Worm (Caenorhabditis elegans): Measurements from ENCODE around the gene famp-1.

famp-1 gene

ce11 chrIV:2275545-2275944, 12.1 kb upstream of the famp-1 start, which contains the start of gene M70.5:
Gene M70.5, minus strand, starts transcription at chrIV:2275622.
- TF ChIP-seq mcd-1 (GFP tag; IDR thresholded peaks at IDR 0.05) (peak; percentile 53; the same call in 1 of the 2 replicates), lin-54 (GFP tag; optimal IDR thresholded peaks at IDR 0.05) (peak; percentile 61), F33H1.4 (GFP tag; IDR thresholded peaks at IDR 0.05) (peak; percentile 62)

- TF ChIP-seq let-526 (GFP tag; IDR thresholded peaks at IDR 0.05) (no peak), ceh-79 (tag; optimal IDR thresholded peaks at IDR 0.05) (no peak)
These were observed 9.9 kb downstream of the famp-1 start for ce11 chrIV:2253392-2254048.

DNA sequence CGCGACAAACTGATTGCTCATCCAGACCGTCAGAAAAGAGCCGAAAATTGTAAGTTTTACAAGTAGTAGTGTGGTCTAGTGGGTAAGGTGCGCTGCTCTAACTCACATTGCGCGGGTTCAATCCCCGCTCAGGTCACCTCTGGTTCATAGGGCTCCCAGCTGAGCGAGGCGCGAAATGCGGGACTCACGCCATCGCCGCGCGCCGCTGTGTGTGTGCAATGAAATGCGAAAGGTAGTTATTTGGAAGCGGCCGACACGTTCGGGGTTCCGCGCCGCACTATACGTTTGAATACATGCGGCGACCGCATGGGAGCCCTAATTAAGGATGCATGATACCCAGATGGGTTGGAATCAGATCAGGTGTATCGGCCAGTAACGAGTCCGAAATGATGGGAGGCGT, 17.3 kb downstream of the famp-1 start:
- TF ChIP-seq rpc-1 (optimal IDR thresholded peaks at IDR 0.05) (no peak), rpc-1 (tag; optimal IDR thresholded peaks at IDR 0.05) (peak; percentile 40), nhr-27 (tag; optimal IDR thresholded peaks at IDR 0.05) (no peak), snpc-4 (GFP tag; optimal IDR thresholded peaks at IDR 0.05) (no peak), snpc-4 (tag; optimal IDR thresholded peaks at IDR 0.05) (peak in 2 of 4 experiments; percentile 72 to 88), aptf-2 (GFP tag; conservative IDR thresholded peaks at IDR 0.05) (0 out of 2 replicates have a peak, but pooled peaks have one; percentile 40), F23B12.7 (tag; optimal IDR thresholded peaks at IDR 0.05; ENCODE audit: insufficient read depth) (no peak), cebp-2 (GFP tag; IDR thresholded peaks at IDR 0.05) (peak; percentile 43; the same call in 1 of the 2 replicates), lir-1 (GFP tag; conservative IDR thresholded peaks at IDR 0.05) (no peak), xnd-1 (tag; optimal IDR thresholded peaks at IDR 0.05) (no peak), snpc-1.1 (tag; optimal IDR thresholded peaks at IDR 0.05; ENCODE audit: insufficient read depth) (peak; percentile 69), ceh-40 (GFP tag; IDR thresholded peaks at IDR 0.05) (no peak), bed-1 (GFP tag; IDR thresholded peaks at IDR 0.05) (no peak), nhr-179 (tag; optimal IDR thresholded peaks at IDR 0.05) (no peak), F55B11.4 (tag; optimal IDR thresholded peaks at IDR 0.05; ENCODE audit: borderline replicate concordance, insufficient read depth) (no peak), nhr-90 (tag; optimal IDR thresholded peaks at IDR 0.05) (no peak), ekl-4 (GFP tag; IDR thresholded peaks at IDR 0.05) (no peak), ceh-100 (GFP tag; IDR thresholded peaks at IDR 0.05) (no peak), Y53F4B.3 (GFP tag; IDR thresholded peaks at IDR 0.05) (no peak), madf-3 (GFP tag; IDR thresholded peaks at IDR 0.05) (no peak), lsl-1 (GFP tag; optimal IDR thresholded peaks at IDR 0.05) (peak; percentile 23), B0261.1 (tag; optimal IDR thresholded peaks at IDR 0.05) (no peak), hmg-1.2 (GFP tag; IDR thresholded peaks at IDR 0.05) (peak; percentile 52; the same call in 1 of the 2 replicates), lin-26 (GFP tag; IDR thresholded peaks at IDR 0.05) (no peak), zfh-2 (GFP tag; conservative IDR thresholded peaks at IDR 0.05) (peak; percentile 80), pbrm-1 (GFP tag; IDR thresholded peaks at IDR 0.05) (no peak), F39B2.1 (GFP tag; IDR thresholded peaks at IDR 0.05) (no peak), chd-7 (tag; optimal IDR thresholded peaks at IDR 0.05) (no peak), efl-1 (GFP tag; optimal IDR thresholded peaks at IDR 0.05) (no peak), him-1 (tag; optimal IDR thresholded peaks at IDR 0.05) (peak; percentile 14), ztf-25 (GFP tag; IDR thresholded peaks at IDR 0.05) (no peak), attf-3 (GFP tag; conservative IDR thresholded peaks at IDR 0.05) (0 out of 2 replicates have a peak, but pooled peaks have one; percentile 29), mcd-1 (GFP tag; IDR thresholded peaks at IDR 0.05) (peak; percentile 49; the same call in 1 of the 2 replicates), ceh-79 (tag; optimal IDR thresholded peaks at IDR 0.05) (no peak), gei-17 (GFP tag; optimal IDR thresholded peaks at IDR 0.05) (no peak), somi-1 (GFP tag; optimal IDR thresholded peaks at IDR 0.05) (no peak)
